Worm (Caenorhabditis elegans) whole organism, young adult: ENCODE data around the gene zzz-1.

Experiments
- B0035.1 ChIP-seq: sonication (generic microtip); optimal IDR thresholded peaks from 2 replicates; lab custom pipeline; 2016; ENCODE audit warnings: missing genetic modification characterization, mild to moderate bottlenecking, missing compliant biosample characterization, missing genotype, missing genetic modification reagents
- B0261.1 ChIP-seq: sonication (generic microtip); optimal IDR thresholded peaks from 2 replicates; lab custom pipeline; 2016; ENCODE audit warnings: mild to moderate bottlenecking, missing genetic modification characterization, moderate library complexity, missing compliant biosample characterization
- D2030.7 ChIP-seq: fragments of 200-800 bp; sonication (Bioruptor generic); IDR thresholded peaks from 2 replicates; pipeline ENCODE4 v1.3.6; 2022; ENCODE audit warnings: missing genetic modification reagents, missing genetic modification characterization, missing compliant biosample characterization
- F23B12.7 ChIP-seq: sonication (generic microtip); optimal IDR thresholded peaks from 2 replicates; lab custom pipeline; 2017; ENCODE audit warnings: missing genetic modification characterization, mild to moderate bottlenecking, missing compliant biosample characterization, antibody characterized with exemption, moderate library complexity; ENCODE audit not compliant: insufficient read depth
- F33H1.4 ChIP-seq: fragments of 200-800 bp; sonication (Bioruptor generic); IDR thresholded peaks from 2 replicates; pipeline ENCODE4 v1.3.6; 2022; ENCODE audit warnings: missing genetic modification reagents, missing genetic modification characterization, missing compliant biosample characterization
- F49E8.2 ChIP-seq: sonication (generic microtip); optimal IDR thresholded peaks from 3 replicates; lab custom pipeline; 2017; ENCODE audit warnings: missing genetic modification characterization, mild to moderate bottlenecking, missing compliant biosample characterization, antibody characterized with exemption, moderate library complexity; ENCODE audit not compliant: insufficient read depth
- F52B5.7 ChIP-seq: sonication (generic microtip); optimal IDR thresholded peaks from 2 replicates; lab custom pipeline; 2016; ENCODE audit warnings: mild to moderate bottlenecking, missing genetic modification characterization, missing compliant biosample characterization
- T26A5.8 ChIP-seq: sonication (generic microtip); optimal IDR thresholded peaks from 2 replicates; lab custom pipeline; 2016; ENCODE audit warnings: missing genetic modification characterization, missing compliant biosample characterization
- Y53F4B.3 ChIP-seq: fragments of 200-800 bp; sonication (Bioruptor generic); IDR thresholded peaks from 2 replicates; pipeline ENCODE4 v1.3.6; 2022; ENCODE audit warnings: missing genetic modification reagents, missing genetic modification characterization, missing compliant biosample characterization
- Y56A3A.18 ChIP-seq: fragments of 200-800 bp; sonication (Bioruptor generic); IDR thresholded peaks from 2 replicates; pipeline ENCODE4 v1.3.6; 2022; ENCODE audit warnings: missing genetic modification reagents, missing genetic modification characterization, missing compliant biosample characterization
- aptf-3 ChIP-seq: fragments of 200-800 bp; sonication (Bioruptor generic); IDR thresholded peaks from 2 replicates; pipeline ENCODE4 v1.3.6; 2022; ENCODE audit warnings: missing genetic modification characterization, missing compliant biosample characterization
- athp-1 ChIP-seq: sonication (generic microtip); optimal IDR thresholded peaks from 2 replicates; lab custom pipeline; 2017; ENCODE audit warnings: mild to moderate bottlenecking, missing genetic modification characterization, missing compliant biosample characterization
- attf-5 ChIP-seq: fragments of 200-800 bp; sonication (Bioruptor generic); optimal IDR thresholded peaks from 2 replicates; lab custom pipeline; 2018; ENCODE audit warnings: mild to moderate bottlenecking, missing genetic modification characterization, missing compliant biosample characterization
- attf-6 ChIP-seq: fragments of 200-800 bp; sonication (Bioruptor generic); IDR thresholded peaks from 2 replicates; pipeline ENCODE4 v1.3.6; 2022; ENCODE audit warnings: missing genetic modification reagents, missing genetic modification characterization, missing compliant biosample characterization
- ceh-79 ChIP-seq: sonication (generic microtip); optimal IDR thresholded peaks from 2 replicates; lab custom pipeline; 2017; ENCODE audit warnings: mild to moderate bottlenecking, missing genetic modification characterization, missing compliant biosample characterization
- dpff-1 ChIP-seq: sonication (generic microtip); optimal IDR thresholded peaks from 2 replicates; lab custom pipeline; 2017; ENCODE audit warnings: mild to moderate bottlenecking, missing genetic modification characterization, missing compliant biosample characterization
- egrh-3 ChIP-seq: fragments of 200-800 bp; sonication (Bioruptor generic); IDR thresholded peaks from 2 replicates; pipeline ENCODE4 v1.3.6; 2022; ENCODE audit warnings: missing genetic modification reagents, missing genetic modification characterization, missing compliant biosample characterization
- ets-4 ChIP-seq: fragments of 200-800 bp; sonication (Bioruptor generic); optimal IDR thresholded peaks from 2 replicates; lab custom pipeline; 2018; ENCODE audit warnings: mild to moderate bottlenecking, missing genetic modification characterization, missing compliant biosample characterization
- fkh-3 ChIP-seq: sonication (generic microtip); optimal IDR thresholded peaks from 2 replicates; lab custom pipeline; 2016; ENCODE audit warnings: mild to moderate bottlenecking, missing genetic modification characterization, missing compliant biosample characterization
- gei-17 ChIP-seq: fragments of 200-800 bp; sonication (Bioruptor generic); optimal IDR thresholded peaks from 2 replicates; lab custom pipeline; 2018; ENCODE audit warnings: mild to moderate bottlenecking, missing genetic modification characterization, missing compliant biosample characterization
- him-1 ChIP-seq: sonication (generic microtip); optimal IDR thresholded peaks from 2 replicates; lab custom pipeline; 2016; ENCODE audit warnings: missing genotype, missing genetic modification reagents, missing genetic modification characterization, missing compliant biosample characterization
- hmg-1.2 ChIP-seq: fragments of 200-800 bp; sonication (Bioruptor generic); IDR thresholded peaks from 2 replicates; pipeline ENCODE4 v1.3.6; 2022; ENCODE audit warnings: missing genetic modification reagents, missing genetic modification characterization, missing compliant biosample characterization
- hsf-1 ChIP-seq: fragments of 200-800 bp; sonication (Bioruptor generic); IDR thresholded peaks from 2 replicates; pipeline ENCODE4 v1.3.6; 2022; ENCODE audit warnings: missing genetic modification reagents, missing genetic modification characterization, missing compliant biosample characterization
- let-526 ChIP-seq: fragments of 200-800 bp; sonication (Bioruptor generic); IDR thresholded peaks from 2 replicates; pipeline ENCODE4 v1.3.6; 2022; ENCODE audit warnings: missing genetic modification reagents, missing genetic modification characterization, missing compliant biosample characterization
- lin-35 ChIP-seq, 3 experiments: fragments of 150-350 bp in 2 of 3; sonication (generic microtip) in 1 of 3; optimal IDR thresholded peaks; 2 replicates each; lab custom pipeline; 2014 to 2018; ENCODE audit warnings: missing biosample characterization in 3 of 3, missing genetic modification characterization in 3 of 3, missing genetic modification reagents in 3 of 3
- lsl-1 ChIP-seq: fragments of 200-800 bp; sonication (Bioruptor generic); optimal IDR thresholded peaks from 2 replicates; lab custom pipeline; 2018; ENCODE audit warnings: mild to moderate bottlenecking, missing genetic modification characterization, moderate library complexity, missing compliant biosample characterization
- lsy-27 ChIP-seq: sonication (generic microtip); optimal IDR thresholded peaks from 2 replicates; lab custom pipeline; 2017; ENCODE audit warnings: missing genetic modification characterization, mild to moderate bottlenecking, missing compliant biosample characterization, antibody characterized with exemption, missing genotype, borderline replicate concordance; ENCODE audit not compliant: insufficient read depth
- madf-10 ChIP-seq: sonication (generic microtip); optimal IDR thresholded peaks from 2 replicates; lab custom pipeline; 2016; ENCODE audit warnings: mild to moderate bottlenecking, missing genetic modification characterization, missing compliant biosample characterization
- nfya-2 ChIP-seq: fragments of 200-800 bp; sonication (Bioruptor generic); IDR thresholded peaks from 2 replicates; pipeline ENCODE4 v1.3.6; 2022; ENCODE audit warnings: missing genetic modification reagents, missing genetic modification characterization, missing compliant biosample characterization
- nhr-80 ChIP-seq: sonication (generic microtip); optimal IDR thresholded peaks from 2 replicates; lab custom pipeline; 2016; ENCODE audit warnings: missing genetic modification characterization, missing compliant biosample characterization
- nhr-90 ChIP-seq: sonication (generic microtip); optimal IDR thresholded peaks from 2 replicates; lab custom pipeline; 2016; ENCODE audit warnings: missing genotype, mild to moderate bottlenecking, missing genetic modification characterization, missing compliant biosample characterization
- pbrm-1 ChIP-seq: fragments of 200-800 bp; sonication (Bioruptor generic); IDR thresholded peaks from 2 replicates; pipeline ENCODE4 v1.3.6; 2022; ENCODE audit warnings: missing genetic modification reagents, missing genetic modification characterization, missing compliant biosample characterization
- rec-8 ChIP-seq, 2 experiments: sonication (generic microtip); optimal IDR thresholded peaks; 2 replicates each; lab custom pipeline; 2016; ENCODE audit warnings: mild to moderate bottlenecking in 2 of 2, missing genetic modification characterization in 2 of 2, missing genetic modification reagents in 2 of 2, missing genotype in 2 of 2, missing biosample characterization in 1 of 2, missing compliant biosample characterization in 1 of 2, moderate library complexity in 1 of 2
- sdz-38 ChIP-seq: sonication (generic microtip); optimal IDR thresholded peaks from 2 replicates; lab custom pipeline; 2016; ENCODE audit warnings: missing genotype, missing genetic modification characterization, missing compliant biosample characterization
- sea-2 ChIP-seq: fragments of 200-800 bp; sonication (Bioruptor generic); IDR thresholded peaks from 2 replicates; pipeline ENCODE4 v1.3.6; 2022; ENCODE audit warnings: missing genetic modification characterization, missing compliant biosample characterization
- snpc-1.1 ChIP-seq: sonication (generic microtip); optimal IDR thresholded peaks from 2 replicates; lab custom pipeline; 2017; ENCODE audit warnings: missing genetic modification characterization, mild to moderate bottlenecking, missing compliant biosample characterization, antibody characterized with exemption, moderate library complexity, missing genotype, missing genetic modification reagents; ENCODE audit not compliant: insufficient read depth
- snpc-3.4 ChIP-seq: sonication (generic microtip); optimal IDR thresholded peaks from 2 replicates; lab custom pipeline; 2017; ENCODE audit warnings: missing genetic modification characterization, mild to moderate bottlenecking, missing compliant biosample characterization, antibody characterized with exemption, moderate library complexity, missing genotype, missing genetic modification reagents
- unc-130 ChIP-seq: sonication (generic microtip); optimal IDR thresholded peaks from 2 replicates; lab custom pipeline; 2016; ENCODE audit warnings: missing genetic modification reagents, missing genetic modification characterization, missing compliant biosample characterization
- unc-62 ChIP-seq: fragments of 150-350 bp; optimal IDR thresholded peaks from 2 replicates; lab custom pipeline; 2014; ENCODE audit warnings: missing biosample characterization, missing genetic modification reagents, missing genetic modification characterization
- zfh-2 ChIP-seq: fragments of 200-800 bp; sonication (Bioruptor generic); conservative IDR thresholded peaks from 2 replicates; pipeline ENCODE4 v1.3.6; 2022; ENCODE audit warnings: missing genetic modification reagents, missing genetic modification characterization, missing compliant biosample characterization
- ztf-25 ChIP-seq: fragments of 200-800 bp; sonication (Bioruptor generic); IDR thresholded peaks from 2 replicates; pipeline ENCODE4 v1.3.6; 2022; ENCODE audit warnings: missing genetic modification reagents, missing genetic modification characterization, missing compliant biosample characterization
- ztf-28 ChIP-seq: fragments of 200-800 bp; sonication (Bioruptor generic); IDR thresholded peaks from 2 replicates; pipeline ENCODE4 v1.3.6; 2022; ENCODE audit warnings: missing genetic modification reagents, missing genetic modification characterization, missing compliant biosample characterization

zzz-1 gene

ce11 chrV:10860526-10861037, 48.4 kb downstream of the zzz-1 start:
- TF ChIP-seq Y56A3A.18 (no peak), F33H1.4 (no peak), snpc-3.4 (tag; lab: Kevin White, UChicago) (no peak), lin-35 (GFP tag; optimal IDR thresholded peaks at IDR 0.05; lab: Kevin White, UChicago) (no peak), sdz-38 (tag; lab: Kevin White, UChicago) (no peak), ceh-79 (tag; lab: Kevin White, UChicago) (no peak), F23B12.7 (tag; lab: Kevin White, UChicago) (no peak), attf-5 (GFP tag; lab: Kevin White, UChicago) (no peak), F49E8.2 (tag; lab: Kevin White, UChicago) (no peak), nfya-2 (GFP tag; lab: Robert Waterston, UW) (no peak), Y53F4B.3 (GFP tag; lab: Robert Waterston, UW) (no peak), B0261.1 (tag; lab: Kevin White, UChicago) (no peak), B0035.1 (tag; lab: Kevin White, UChicago) (no peak), snpc-1.1 (tag; lab: Kevin White, UChicago) (no peak)
- TF ChIP-seq, all 124 proteins: peak for 0

- TF ChIP-seq athp-1 (tag; lab: Kevin White, UChicago) (no peak), nhr-80 (peak; percentile 81)
These were observed 49.2 kb downstream of the zzz-1 start for ce11 chrV:10859775-10860174.

ce11 chrV:10859048-10859637, 49.8 kb downstream of the zzz-1 start:
- TF ChIP-seq pbrm-1 (GFP tag; lab: Robert Waterston, UW) (no peak), unc-62 (peak; percentile 37), nhr-80 (peak; percentile 18), hmg-1.2 (GFP tag; lab: Robert Waterston, UW) (0 out of 2 replicates have a peak, but pooled peaks have one; percentile 16), gei-17 (no peak), zfh-2 (no peak)

ce11 chrV:10858340-10858739, 50.6 kb downstream of the zzz-1 start:
- no peak for TF ChIP-seq ztf-28 (GFP tag; lab: Robert Waterston, UW)
- peak; percentile 14 for TF ChIP-seq nhr-80
- TF ChIP-seq ztf-25, result no peak
- no peak for TF ChIP-seq aptf-3
- TF ChIP-seq T26A5.8, result no peak
- no peak for TF ChIP-seq nhr-90 (tag; lab: Kevin White, UChicago)
- TF ChIP-seq F52B5.7 (tag; lab: Kevin White, UChicago), result no peak
- TF ChIP-seq unc-62, result no peak
- TF ChIP-seq attf-6 (GFP tag; lab: Robert Waterston, UW), result no peak
- TF ChIP-seq madf-10, result peak; percentile 57
- no peak for TF ChIP-seq unc-130
- TF ChIP-seq fkh-3, result no peak
- TF ChIP-seq hsf-1 (GFP tag; lab: Robert Waterston, UW), result no peak
- TF ChIP-seq egrh-3 (GFP tag; lab: Robert Waterston, UW), result peak; percentile 66
- TF ChIP-seq zfh-2, result peak; percentile 96
- no peak for TF ChIP-seq snpc-1.1 (tag; lab: Kevin White, UChicago)
- no peak for TF ChIP-seq D2030.7 (GFP tag; lab: Robert Waterston, UW)
- TF ChIP-seq dpff-1 (tag; lab: Kevin White, UChicago), result no peak
- no peak for TF ChIP-seq lsy-27
- TF ChIP-seq sea-2 (GFP tag; lab: Robert Waterston, UW), result no peak
- no peak for TF ChIP-seq lsl-1 (GFP tag; lab: Kevin White, UChicago)
- no peak for TF ChIP-seq rec-8 (tag; optimal IDR thresholded peaks at IDR 0.05; lab: Kevin White, UChicago)
- TF ChIP-seq let-526, result no peak
- TF ChIP-seq ets-4 (GFP tag; lab: Kevin White, UChicago), result no peak
- TF ChIP-seq hmg-1.2 (GFP tag; lab: Robert Waterston, UW), result peak; percentile 50; the same call in 1 of the 2 replicates
- TF ChIP-seq him-1 (tag; lab: Kevin White, UChicago), result no peak
